Worm (Caenorhabditis elegans): ENCODE measurements around the gene C06A6.7.

Gene C06A6.7

ce11 chrIV:7803250-7803649 is 35.1 kb downstream of the C06A6.7 start, which contains the start of gene C33H5.16:
C33H5.16 (minus strand) TSS chrIV:7803350.
- TF ChIP-seq zim-3 (tag; optimal IDR thresholded peaks at IDR 0.05) (no peak), Y53G8AR.9 (GFP tag; conservative IDR thresholded peaks at IDR 0.05) (no peak), hmg-1.2 (GFP tag; IDR thresholded peaks at IDR 0.05) (no peak), bed-1 (GFP tag; IDR thresholded peaks at IDR 0.05) (no peak), rec-8 (tag; optimal IDR thresholded peaks at IDR 0.05) (no peak), K12H6.12 (tag; optimal IDR thresholded peaks at IDR 0.05) (no peak), dpff-1 (tag; optimal IDR thresholded peaks at IDR 0.05) (no peak), madf-3 (GFP tag; IDR thresholded peaks at IDR 0.05) (no peak), pha-4 (tag; optimal IDR thresholded peaks at IDR 0.05) (no peak), hmg-20 (GFP tag; IDR thresholded peaks at IDR 0.05) (no peak), ztf-3 (GFP tag; optimal IDR thresholded peaks at IDR 0.05) (no peak), bed-2 (GFP tag; IDR thresholded peaks at IDR 0.05) (no peak), snpc-1.1 (tag; optimal IDR thresholded peaks at IDR 0.05; ENCODE audit: insufficient read depth) (no peak), F57C9.4 (tag; optimal IDR thresholded peaks at IDR 0.05) (no peak), Y53F4B.3 (GFP tag; IDR thresholded peaks at IDR 0.05) (no peak)

- TF ChIP-seq B0019.2 (GFP tag; conservative IDR thresholded peaks at IDR 0.05) (no peak), snpc-1.1 (tag; optimal IDR thresholded peaks at IDR 0.05; ENCODE audit: insufficient read depth) (peak; percentile 52), gei-17 (GFP tag; optimal IDR thresholded peaks at IDR 0.05) (no peak), F23B12.7 (tag; optimal IDR thresholded peaks at IDR 0.05; ENCODE audit: insufficient read depth) (no peak), K12H6.12 (tag; optimal IDR thresholded peaks at IDR 0.05) (no peak), him-1 (tag; optimal IDR thresholded peaks at IDR 0.05) (peak; percentile 24), let-526 (GFP tag; IDR thresholded peaks at IDR 0.05) (no peak), ceh-40 (GFP tag; IDR thresholded peaks at IDR 0.05) (no peak), C17E4.6 (GFP tag; IDR thresholded peaks at IDR 0.05) (peak; percentile 74), xnd-1 (tag; optimal IDR thresholded peaks at IDR 0.05) (peak; percentile 32), sdz-38 (tag; optimal IDR thresholded peaks at IDR 0.05) (no peak), tbp1 (GFP tag; optimal IDR thresholded peaks at IDR 0.05) (no peak), tbx-9 (tag; optimal IDR thresholded peaks at IDR 0.05; ENCODE audit: borderline replicate concordance) (no peak), attf-6 (GFP tag; IDR thresholded peaks at IDR 0.05) (peak; percentile 82), Y53F4B.3 (GFP tag; IDR thresholded peaks at IDR 0.05) (no peak), hmg-20 (GFP tag; IDR thresholded peaks at IDR 0.05) (peak; percentile 32; the same call in 1 of the 2 replicates), T07F8.4 (tag; optimal IDR thresholded peaks at IDR 0.05) (no peak), pbrm-1 (GFP tag; IDR thresholded peaks at IDR 0.05) (no peak), Y53G8AR.9 (GFP tag; conservative IDR thresholded peaks at IDR 0.05) (peak; percentile 86), athp-1 (tag; optimal IDR thresholded peaks at IDR 0.05) (peak; percentile 80), lsy-27 (tag; optimal IDR thresholded peaks at IDR 0.05; ENCODE audit: borderline replicate concordance, insufficient read depth) (no peak), unc-130 (GFP tag; optimal IDR thresholded peaks at IDR 0.05) (peak; percentile 63), hsf-1 (GFP tag; IDR thresholded peaks at IDR 0.05) (no peak; the same call in none of the 2 replicates), ceh-27 (GFP tag; optimal IDR thresholded peaks at IDR 0.05) (no peak), F52B5.7 (tag; optimal IDR thresholded peaks at IDR 0.05) (no peak), ztf-25 (GFP tag; IDR thresholded peaks at IDR 0.05) (no peak), B0336.3 (GFP tag; IDR thresholded peaks at IDR 0.05) (peak; percentile 69; the same call in 1 of the 2 replicates), B0261.1 (tag; optimal IDR thresholded peaks at IDR 0.05) (no peak), C06A6.2 (GFP tag; conservative IDR thresholded peaks at IDR 0.05) (no peak), F49E8.2 (tag; optimal IDR thresholded peaks at IDR 0.05; ENCODE audit: insufficient read depth) (peak; percentile 80), die-1 (tag; optimal IDR thresholded peaks at IDR 0.05) (no peak), lin-35 (GFP tag; optimal IDR thresholded peaks at IDR 0.05) (no peak), F33H1.4 (GFP tag; IDR thresholded peaks at IDR 0.05) (no peak; the same call in 1 of the 2 replicates), D2030.7 (GFP tag; IDR thresholded peaks at IDR 0.05) (no peak), bed-1 (GFP tag; IDR thresholded peaks at IDR 0.05) (no peak), snpc-1.3 (tag; optimal IDR thresholded peaks at IDR 0.05; ENCODE audit: insufficient read depth) (peak; percentile 41), madf-6 (GFP tag; IDR thresholded peaks at IDR 0.05) (peak; percentile 82)
These were observed 38.0 kb downstream of the C06A6.7 start for ce11 chrIV:7800338-7800737.
